Fruit fly (Drosophila melanogaster): ENCODE measurements around the gene CG43998.
A peak's percentile ranks its signal among the peaks of the same experiment; 100 is the strongest.

The CG43998 gene

dm6 chr3R:23958091-23958838 lies 29.5 kb upstream of the CG43998 start, which contains the start of the genes GluProRS and AP-1sigma (continued):
- TF ChIP-seq pdm3 (GFP tag; optimal IDR thresholded peaks at IDR 0.05) (peak; percentile 90), Eip93F (GFP tag; optimal IDR thresholded peaks at IDR 0.05) (peak; percentile 57), CG16779 (tag; optimal IDR thresholded peaks at IDR 0.05) (no peak), Hr38 (GFP tag; optimal IDR thresholded peaks at IDR 0.05) (no peak), Eip75B (GFP tag; optimal IDR thresholded peaks at IDR 0.05) (peak; percentile 87), Ets96B (tag; optimal IDR thresholded peaks at IDR 0.05) (peak; percentile 82), CG6854 (GFP tag; optimal IDR thresholded peaks at IDR 0.05) (no peak), ss (GFP tag; optimal IDR thresholded peaks at IDR 0.05) (peak; percentile 20 to 65), achi (GFP tag; optimal IDR thresholded peaks at IDR 0.05) (peak; percentile 79), Sox14 (GFP tag; optimal IDR thresholded peaks at IDR 0.05) (peak; percentile 88), Lpt (GFP tag; optimal IDR thresholded peaks at IDR 0.05) (peak; percentile 62), CG31627 (GFP tag; optimal IDR thresholded peaks at IDR 0.05) (peak; percentile 91), svp (GFP tag) (peak; percentile 93), CG6276 (GFP tag; optimal IDR thresholded peaks at IDR 0.05) (no peak), spab (GFP tag; optimal IDR thresholded peaks at IDR 0.05) (peak; percentile 58), Hr39 (GFP tag; optimal IDR thresholded peaks at IDR 0.05) (peak; percentile 89), CG8632 (GFP tag; optimal IDR thresholded peaks at IDR 0.05) (peak; percentile 63), Smox (GFP tag; optimal IDR thresholded peaks at IDR 0.05) (peak; percentile 88), CG11902 (GFP tag; optimal IDR thresholded peaks at IDR 0.05) (peak; percentile 89), lz (GFP tag; optimal IDR thresholded peaks at IDR 0.05) (peak; percentile 92), CG34406 (GFP tag; optimal IDR thresholded peaks at IDR 0.05) (peak; percentile 65), Sox102F (GFP tag; optimal IDR thresholded peaks at IDR 0.05) (peak; percentile 82), eg (GFP tag; IDR thresholded peaks at IDR 0.05) (peak; percentile 97), CG15336 (GFP tag; IDR thresholded peaks at IDR 0.05) (peak; percentile 90), cyc (GFP tag; optimal IDR thresholded peaks at IDR 0.05) (peak; percentile 89), CG11294 (GFP tag; IDR thresholded peaks at IDR 0.05) (peak; percentile 91), Gug (GFP tag; IDR thresholded peaks at IDR 0.05) (peak; percentile 90), Blimp-1 (GFP tag; optimal IDR thresholded peaks at IDR 0.05) (peak; percentile 60), CG1621 (tag; optimal IDR thresholded peaks at IDR 0.05) (peak; percentile 66)

dm6 chr3R:23955380-23955779 lies 26.6 kb upstream of the CG43998 start:
- TF ChIP-seq eg (GFP tag; IDR thresholded peaks at IDR 0.05) (peak; percentile 17; the same call in 1 of the 3 replicates), Gug (GFP tag; IDR thresholded peaks at IDR 0.05) (no peak), cyc (GFP tag; optimal IDR thresholded peaks at IDR 0.05) (no peak), Sox14 (GFP tag; optimal IDR thresholded peaks at IDR 0.05) (no peak), Eip75B (GFP tag; optimal IDR thresholded peaks at IDR 0.05) (peak; percentile 30), CG6163 (GFP tag; IDR thresholded peaks at IDR 0.05) (peak; percentile 41; the same call in 1 of the 3 replicates), Eip78C (GFP tag) (peak; percentile 81), salr (GFP tag; optimal IDR thresholded peaks at IDR 0.05) (no peak), Smox (GFP tag; optimal IDR thresholded peaks at IDR 0.05) (no peak), esn (GFP tag; optimal IDR thresholded peaks at IDR 0.05) (peak; percentile 23), Ets96B (tag; optimal IDR thresholded peaks at IDR 0.05) (no peak), fd59A (GFP tag; optimal IDR thresholded peaks at IDR 0.05) (no peak), CG1621 (tag; optimal IDR thresholded peaks at IDR 0.05) (no peak), CG10631 (GFP tag; optimal IDR thresholded peaks at IDR 0.05) (no peak), fkh (GFP tag; optimal IDR thresholded peaks at IDR 0.05) (no peak), Lpt (GFP tag; optimal IDR thresholded peaks at IDR 0.05) (peak; percentile 20), Hr38 (GFP tag; optimal IDR thresholded peaks at IDR 0.05) (no peak), CG6792 (GFP tag; optimal IDR thresholded peaks at IDR 0.05) (no peak), CG10669 (GFP tag; optimal IDR thresholded peaks at IDR 0.05) (no peak), CG6276 (GFP tag; optimal IDR thresholded peaks at IDR 0.05) (no peak), CG15336 (GFP tag; IDR thresholded peaks at IDR 0.05) (peak; percentile 55; the same call in 1 of the 2 replicates), OdsH (GFP tag; optimal IDR thresholded peaks at IDR 0.05) (no peak), CG8632 (GFP tag; optimal IDR thresholded peaks at IDR 0.05) (no peak), Eip93F (GFP tag; optimal IDR thresholded peaks at IDR 0.05) (no peak), CG9139 (GFP tag; optimal IDR thresholded peaks at IDR 0.05) (no peak), svp (GFP tag) (peak; percentile 46), ss (GFP tag; optimal IDR thresholded peaks at IDR 0.05) (peak in 1 of 2 experiments; percentile 24), dac (GFP tag; optimal IDR thresholded peaks at IDR 0.05) (no peak), CG8319 (GFP tag; optimal IDR thresholded peaks at IDR 0.05) (no peak), topi (GFP tag; optimal IDR thresholded peaks at IDR 0.05) (peak; percentile 21), Ets21C (GFP tag; optimal IDR thresholded peaks at IDR 0.05) (no peak), CG11762 (GFP tag; optimal IDR thresholded peaks at IDR 0.05; ENCODE audit: insufficient read depth) (no peak), Hr4 (GFP tag; optimal IDR thresholded peaks at IDR 0.05) (no peak), CG6854 (GFP tag; optimal IDR thresholded peaks at IDR 0.05) (peak; percentile 56), CG16779 (tag; optimal IDR thresholded peaks at IDR 0.05) (no peak), spab (GFP tag; optimal IDR thresholded peaks at IDR 0.05) (no peak)

Data from whole organism, prepupa.